Fruit fly (Drosophila melanogaster) whole organism, embryonic: ENCODE measurements around the gene CG43850.

Experiments
- ATbp ChIP-seq: fragments of 200-800 bp; sonication (Bioruptor generic); optimal IDR thresholded peaks from 2 replicates; lab custom pipeline; 2017; ENCODE audit warnings: missing biosample characterization, mild to moderate bottlenecking, missing genetic modification characterization, missing genetic modification reagents
- CG10274 ChIP-seq: fragments of 200-800 bp; sonication (Bioruptor generic); optimal IDR thresholded peaks from 3 replicates; lab custom pipeline; 2017; ENCODE audit warnings: missing biosample characterization, mild to moderate bottlenecking, missing genetic modification characterization
- CG11695 ChIP-seq: fragments of 200-800 bp; sonication (Bioruptor generic); IDR thresholded peaks from 3 replicates; pipeline ENCODE4 v1.3.6; 2022; ENCODE audit warnings: missing biosample characterization, missing genetic modification characterization
- CG11696 ChIP-seq: fragments of 200-800 bp; sonication (Bioruptor generic); IDR thresholded peaks from 2 replicates; pipeline ENCODE4 v1.3.6; 2022; ENCODE audit warnings: missing biosample characterization, missing genetic modification characterization
- CG12659 ChIP-seq: fragments of 200-800 bp; sonication (Bioruptor generic); optimal IDR thresholded peaks from 3 replicates; lab custom pipeline; 2017; ENCODE audit warnings: mild to moderate bottlenecking, missing biosample characterization, missing genetic modification reagents, missing genetic modification characterization
- CG13775 ChIP-seq: fragments of 200-800 bp; sonication (Bioruptor generic); optimal IDR thresholded peaks from 3 replicates; lab custom pipeline; 2017; ENCODE audit warnings: missing biosample characterization, mild to moderate bottlenecking, missing genetic modification characterization
- CG15073 ChIP-seq: fragments of 200-800 bp; sonication (Bioruptor generic); optimal IDR thresholded peaks from 2 replicates; lab custom pipeline; 2016; ENCODE audit warnings: missing biosample characterization, missing genetic modification characterization
- CG15696 ChIP-seq: fragments of 200-800 bp; sonication (Bioruptor generic); optimal IDR thresholded peaks from 2 replicates; lab custom pipeline; 2019; ENCODE audit warnings: missing biosample characterization, mild to moderate bottlenecking, missing genetic modification characterization, moderate library complexity
- CG17359 ChIP-seq: fragments of 200-800 bp; sonication (Bioruptor generic); optimal IDR thresholded peaks from 3 replicates; lab custom pipeline; 2018; ENCODE audit warnings: missing biosample characterization, mild to moderate bottlenecking, missing genetic modification characterization, moderate library complexity
- CG17612 ChIP-seq: fragments of 200-800 bp; sonication (Bioruptor generic); IDR thresholded peaks from 2 replicates; pipeline ENCODE4 v1.3.6; 2022; ENCODE audit warnings: missing biosample characterization, missing genetic modification characterization
- CG18262 ChIP-seq: fragments of 200-800 bp; optimal IDR thresholded peaks from 3 replicates; lab custom pipeline; 2019; ENCODE audit warnings: missing biosample characterization, mild to moderate bottlenecking, missing genetic modification characterization, moderate library complexity
- CG2129 ChIP-seq: fragments of 200-800 bp; sonication (Bioruptor generic); IDR thresholded peaks from 2 replicates; pipeline ENCODE4 v1.3.6; 2022; ENCODE audit warnings: missing biosample characterization, missing genetic modification characterization; ENCODE audit not compliant: partially characterized antibody
- CG2875 ChIP-seq: fragments of 200-800 bp; sonication (Bioruptor generic); optimal IDR thresholded peaks from 2 replicates; lab custom pipeline; 2017; ENCODE audit warnings: missing biosample characterization, mild to moderate bottlenecking, missing genetic modification characterization, missing genetic modification reagents
- CG30403 ChIP-seq: fragments of 200-800 bp; sonication (Bioruptor generic); optimal IDR thresholded peaks from 3 replicates; lab custom pipeline; 2016; ENCODE audit warnings: missing biosample characterization, missing genetic modification characterization
- CG30431 ChIP-seq: fragments of 200-800 bp; sonication (Bioruptor generic); optimal IDR thresholded peaks from 2 replicates; lab custom pipeline; 2017; ENCODE audit warnings: missing biosample characterization, missing genetic modification characterization
- CG33213 ChIP-seq: fragments of 200-800 bp; sonication (Bioruptor generic); optimal IDR thresholded peaks from 3 replicates; lab custom pipeline; 2016; ENCODE audit warnings: missing biosample characterization, missing genetic modification characterization
- CG3847 ChIP-seq: fragments of 200-800 bp; sonication (Bioruptor generic); IDR thresholded peaks from 2 replicates; pipeline ENCODE4 v1.3.6; 2022; ENCODE audit warnings: missing biosample characterization, missing genetic modification characterization
- CG4282 ChIP-seq: fragments of 200-800 bp; sonication (Bioruptor generic); optimal IDR thresholded peaks from 2 replicates; lab custom pipeline; 2016; ENCODE audit warnings: missing biosample characterization, missing genetic modification characterization
- CG7357 ChIP-seq: fragments of 200-800 bp; sonication (Bioruptor generic); IDR thresholded peaks from 3 replicates; pipeline ENCODE4 v1.3.6; 2022; ENCODE audit warnings: missing biosample characterization, missing genetic modification characterization
- CG7987 ChIP-seq: fragments of 200-800 bp; sonication (Bioruptor generic); optimal IDR thresholded peaks from 2 replicates; lab custom pipeline; 2018; ENCODE audit warnings: missing biosample characterization, mild to moderate bottlenecking, missing genetic modification characterization, moderate library complexity
- CkIIα-i1 ChIP-seq: fragments of 200-800 bp; sonication (Bioruptor generic); IDR thresholded peaks from 2 replicates; pipeline ENCODE4 v1.3.6; 2022; ENCODE audit warnings: missing biosample characterization, missing genetic modification characterization
- CoRest ChIP-seq: fragments of 200-800 bp; sonication (Bioruptor generic); optimal IDR thresholded peaks from 3 replicates; lab custom pipeline; 2018; ENCODE audit warnings: missing biosample characterization, mild to moderate bottlenecking, missing genetic modification characterization, moderate library complexity
- Dip2 ChIP-seq: fragments of 200-800 bp; sonication (Bioruptor generic); IDR thresholded peaks from 2 replicates; pipeline ENCODE4 v1.3.6; 2022; ENCODE audit warnings: missing biosample characterization, missing genetic modification characterization
- Jarid2 ChIP-seq: fragments of 200-800 bp; sonication (Bioruptor generic); optimal IDR thresholded peaks from 3 replicates; lab custom pipeline; 2017; ENCODE audit warnings: mild to moderate bottlenecking, missing biosample characterization, missing genetic modification reagents, missing genetic modification characterization
- Lim3 ChIP-seq: fragments of 200-800 bp; sonication (Bioruptor generic); IDR thresholded peaks from 2 replicates; pipeline ENCODE4 v1.3.6; 2022; ENCODE audit warnings: missing biosample characterization, missing genetic modification characterization
- PHDP ChIP-seq: fragments of 200-800 bp; sonication (Bioruptor generic); optimal IDR thresholded peaks from 3 replicates; lab custom pipeline; 2018; ENCODE audit warnings: missing biosample characterization, mild to moderate bottlenecking, missing genetic modification characterization, moderate library complexity
- Sox102F ChIP-seq: fragments of 200-800 bp; sonication (Bioruptor generic); optimal IDR thresholded peaks from 2 replicates; lab custom pipeline; 2018; ENCODE audit warnings: missing biosample characterization, mild to moderate bottlenecking, missing genetic modification characterization, moderate library complexity
- TFAM ChIP-seq: fragments of 200-800 bp; sonication (Bioruptor generic); optimal IDR thresholded peaks from 2 replicates; lab custom pipeline; 2017; ENCODE audit warnings: missing biosample characterization, missing genetic modification characterization, inconsistent platforms
- Taf1 ChIP-seq: fragments of 200-800 bp; sonication (Bioruptor generic); IDR thresholded peaks from 2 replicates; pipeline ENCODE4 v1.3.6; 2022; ENCODE audit warnings: missing biosample characterization, missing genetic modification characterization
- Vsx1 ChIP-seq: fragments of 200-800 bp; sonication (Bioruptor generic); optimal IDR thresholded peaks from 2 replicates; lab custom pipeline; 2017; ENCODE audit warnings: missing biosample characterization, mild to moderate bottlenecking, missing genetic modification characterization, missing genetic modification reagents
- amos ChIP-seq: fragments of 200-800 bp; sonication (Bioruptor generic); IDR thresholded peaks from 2 replicates; pipeline ENCODE4 v1.3.6; 2022; ENCODE audit warnings: missing biosample characterization, missing genetic modification characterization; ENCODE audit not compliant: partially characterized antibody
- ato ChIP-seq: fragments of 200-800 bp; sonication (Bioruptor generic); IDR thresholded peaks from 2 replicates; pipeline ENCODE4 v1.3.6; 2022; ENCODE audit warnings: missing biosample characterization, missing genetic modification characterization; ENCODE audit not compliant: partially characterized antibody
- bsh ChIP-seq, 2 experiments: fragments of 200-800 bp; sonication (Bioruptor generic); optimal IDR thresholded peaks; 2 replicates each; lab custom pipeline; 2017 to 2018; ENCODE audit warnings: mild to moderate bottlenecking in 2 of 2, missing biosample characterization in 2 of 2, missing genetic modification characterization in 2 of 2, moderate library complexity in 1 of 2
- caup ChIP-seq: fragments of 200-800 bp; sonication (Bioruptor generic); optimal IDR thresholded peaks from 3 replicates; lab custom pipeline; 2017; ENCODE audit warnings: missing biosample characterization, mild to moderate bottlenecking, missing genetic modification characterization, moderate library complexity; ENCODE audit not compliant: severe bottlenecking
- chinmo ChIP-seq: fragments of 200-800 bp; sonication (Bioruptor generic); IDR thresholded peaks from 4 replicates; pipeline ENCODE4 v1.3.6; 2022; ENCODE audit warnings: missing biosample characterization, missing genetic modification characterization; ENCODE audit not compliant: partially characterized antibody
- chn ChIP-seq: fragments of 200-800 bp; sonication (Bioruptor generic); optimal IDR thresholded peaks from 2 replicates; lab custom pipeline; 2016; ENCODE audit warnings: missing biosample characterization, missing genetic modification characterization
- crol ChIP-seq: fragments of 200-800 bp; sonication (Bioruptor generic); IDR thresholded peaks from 2 replicates; pipeline ENCODE4 v1.3.6; 2022; ENCODE audit warnings: missing biosample characterization, missing genetic modification characterization
- dmrt99B ChIP-seq: fragments of 200-800 bp; sonication (Bioruptor generic); optimal IDR thresholded peaks from 2 replicates; lab custom pipeline; 2018; ENCODE audit warnings: missing biosample characterization, mild to moderate bottlenecking, missing genetic modification characterization, moderate library complexity
- fd64A ChIP-seq: fragments of 200-800 bp; sonication (Bioruptor generic); optimal IDR thresholded peaks from 3 replicates; lab custom pipeline; 2018; ENCODE audit warnings: missing biosample characterization, mild to moderate bottlenecking, missing genetic modification characterization
- gcm2 ChIP-seq: fragments of 200-800 bp; sonication (Bioruptor generic); optimal IDR thresholded peaks from 2 replicates; lab custom pipeline; 2016; ENCODE audit warnings: missing biosample characterization, missing genetic modification characterization
- gsb ChIP-seq: fragments of 200-800 bp; sonication (Bioruptor generic); IDR thresholded peaks from 2 replicates; pipeline ENCODE4 v1.3.6; 2022; ENCODE audit warnings: missing biosample characterization, missing genetic modification characterization
- lbe ChIP-seq: fragments of 200-800 bp; sonication (Bioruptor generic); optimal IDR thresholded peaks from 2 replicates; lab custom pipeline; 2016; ENCODE audit warnings: missing biosample characterization, mild to moderate bottlenecking, missing genetic modification characterization
- lmd ChIP-seq: fragments of 200-800 bp; sonication (Bioruptor generic); IDR thresholded peaks from 2 replicates; pipeline ENCODE4 v1.3.6; 2022; ENCODE audit warnings: missing biosample characterization, missing genetic modification characterization
- lola ChIP-seq, 3 experiments: fragments of >200 bp in 2 of 3; fragments of 200-800 bp in 1 of 3; sonication (Bioruptor generic) in 1 of 3; optimal IDR thresholded peaks; 2 replicates each; lab custom pipeline; 2017 to 2019; ENCODE audit warnings: missing biosample characterization in 3 of 3, missing genetic modification characterization in 3 of 3, mild to moderate bottlenecking in 1 of 3, moderate library complexity in 1 of 3
- mirr ChIP-seq: fragments of 200-800 bp; sonication (Bioruptor generic); optimal IDR thresholded peaks from 3 replicates; lab custom pipeline; 2018; ENCODE audit warnings: missing biosample characterization, mild to moderate bottlenecking, missing genetic modification characterization
- prd ChIP-seq, 3 experiments: fragments of >200 bp in 2 of 3; fragments of 200-800 bp in 1 of 3; sonication (Bioruptor generic) in 1 of 3; optimal IDR thresholded peaks in 2 of 3; IDR thresholded peaks in 1 of 3; 2 replicates in 2 of 3; 3 replicates in 1 of 3; pipeline versions ENCODE4 v1.3.6 to Lab custom; 2017 to 2022; ENCODE audit warnings: missing biosample characterization in 1 of 3, missing genetic modification characterization in 1 of 3
- ro ChIP-seq: fragments of 200-800 bp; sonication (Bioruptor generic); IDR thresholded peaks from 2 replicates; pipeline ENCODE4 v1.3.6; 2022; ENCODE audit warnings: missing biosample characterization, missing genetic modification characterization
- schlank ChIP-seq: fragments of 200-800 bp; sonication (Bioruptor generic); optimal IDR thresholded peaks from 2 replicates; lab custom pipeline; 2018; ENCODE audit warnings: missing biosample characterization, mild to moderate bottlenecking, missing genetic modification characterization
- slou ChIP-seq: fragments of 200-800 bp; sonication (Bioruptor generic); optimal IDR thresholded peaks from 3 replicates; lab custom pipeline; 2016; ENCODE audit warnings: missing biosample characterization, missing genetic modification characterization
- stwl ChIP-seq: fragments of 200-800 bp; sonication (Bioruptor generic); optimal IDR thresholded peaks from 3 replicates; lab custom pipeline; 2018; ENCODE audit warnings: missing biosample characterization, mild to moderate bottlenecking, missing genetic modification characterization, moderate library complexity

CG43850 gene

dm6 chr2L:13367378-13367777 is 47.9 kb upstream of the CG43850 start, which contains the start of gene Tap42 (continued):
- TF ChIP-seq CG10274 (GFP tag; lab: Kevin White, UChicago) (no peak), crol (GFP tag; lab: Robert Waterston, UW) (no peak), bsh (GFP tag; optimal IDR thresholded peaks at IDR 0.05; lab: Kevin White, UChicago) (peak in 1 of 2 experiments; percentile 13), CG33213 (GFP tag; lab: Kevin White, UChicago) (no peak), lmd (GFP tag; lab: Robert Waterston, UW) (no peak; the same call in 1 of the 2 replicates), schlank (tag; lab: Kevin White, UChicago) (no peak), CG30403 (GFP tag; lab: Kevin White, UChicago) (peak; percentile 36), Dip2 (GFP tag; lab: Robert Waterston, UW) (no peak), CG4282 (GFP tag; lab: Kevin White, UChicago) (no peak), lbe (no peak), CG30431 (no peak), lola (GFP tag; optimal IDR thresholded peaks at IDR 0.05; lab: Kevin White, UChicago) (peak in 1 of 3 experiments; percentile 20), CG3847 (GFP tag; lab: Robert Waterston, UW) (no peak), CG17359 (tag; lab: Kevin White, UChicago) (no peak), CG13775 (GFP tag; lab: Kevin White, UChicago) (no peak), ro (no peak), CoRest (peak; percentile 50), PHDP (tag; lab: Kevin White, UChicago) (peak; percentile 46), TFAM (no peak), CG12659 (peak; percentile 53), CG11696 (no peak), CG11695 (GFP tag; lab: Robert Waterston, UW) (no peak), gcm2 (no peak), CG17612 (no peak), Vsx1 (GFP tag; lab: Kevin White, UChicago) (no peak), CG7987 (peak; percentile 5), chinmo (GFP tag; lab: Robert Waterston, UW) (no peak), Taf1 (GFP tag; lab: Robert Waterston, UW) (no peak), CkIIα-i1 (no peak), CG18262 (peak; percentile 9), Sox102F (GFP tag; lab: Kevin White, UChicago) (no peak), fd64A (GFP tag; lab: Kevin White, UChicago) (no peak), CG15696 (tag; lab: Kevin White, UChicago) (peak; percentile 11), CG2875 (GFP tag; lab: Kevin White, UChicago) (no peak), Jarid2 (GFP tag; lab: Kevin White, UChicago) (no peak), caup (GFP tag; lab: Kevin White, UChicago) (peak; percentile 19), Lim3 (GFP tag; lab: Robert Waterston, UW) (no peak), ATbp (GFP tag; lab: Kevin White, UChicago) (no peak), prd (optimal IDR thresholded peaks at IDR 0.05; lab: Kevin White, UChicago) (no peak), prd (GFP tag; IDR thresholded peaks at IDR 0.05; lab: Robert Waterston, UW) (no peak), stwl (tag; lab: Kevin White, UChicago) (peak; percentile 27), chn (GFP tag; lab: Kevin White, UChicago) (no peak), CG15073 (GFP tag; lab: Kevin White, UChicago) (no peak), CG2129 (GFP tag; lab: Robert Waterston, UW) (no peak), ato (no peak), dmrt99B (no peak), amos (no peak), mirr (GFP tag; lab: Kevin White, UChicago) (no peak), slou (GFP tag; lab: Kevin White, UChicago) (no peak), CG7357 (GFP tag; lab: Robert Waterston, UW) (no peak), gsb (GFP tag; lab: Robert Waterston, UW) (no peak)
